Fruit fly (Drosophila melanogaster) Kc167 (cell line): ENCODE measurements around the gene Ace.

Source experiments
- Myc ChIP-seq: fragments of >200 bp; optimal IDR thresholded peaks from 2 replicates; lab custom pipeline; 2017; ENCODE audit warnings: missing external identifiers
- h ChIP-seq: fragments of >200 bp; optimal IDR thresholded peaks from 3 replicates; lab custom pipeline; 2018; ENCODE audit warnings: missing external identifiers
- insv ChIP-seq: fragments of >200 bp; optimal IDR thresholded peaks from 3 replicates; lab custom pipeline; 2018; ENCODE audit warnings: missing external identifiers
- psq ChIP-seq: fragments of >200 bp; optimal IDR thresholded peaks from 2 replicates; lab custom pipeline; 2017; ENCODE audit warnings: missing external identifiers
- ttk ChIP-seq: sonication (Bioruptor generic); optimal IDR thresholded peaks from 2 replicates; lab custom pipeline; 2017; ENCODE audit warnings: missing external identifiers

- TF ChIP-seq ttk (lab: Kevin White, UChicago) (no peak), h (lab: Kevin White, UChicago) (no peak), psq (lab: Kevin White, UChicago) (no peak), insv (lab: Kevin White, UChicago) (no peak), Myc (lab: Kevin White, UChicago) (no peak)
Measured at dm6 chr3R:13293148-13293756, 33.9 kb upstream of the Ace start, which contains the start of gene wntD.
